Fruit fly (Drosophila melanogaster): ENCODE measurements around the gene CG5290.

DNA sequence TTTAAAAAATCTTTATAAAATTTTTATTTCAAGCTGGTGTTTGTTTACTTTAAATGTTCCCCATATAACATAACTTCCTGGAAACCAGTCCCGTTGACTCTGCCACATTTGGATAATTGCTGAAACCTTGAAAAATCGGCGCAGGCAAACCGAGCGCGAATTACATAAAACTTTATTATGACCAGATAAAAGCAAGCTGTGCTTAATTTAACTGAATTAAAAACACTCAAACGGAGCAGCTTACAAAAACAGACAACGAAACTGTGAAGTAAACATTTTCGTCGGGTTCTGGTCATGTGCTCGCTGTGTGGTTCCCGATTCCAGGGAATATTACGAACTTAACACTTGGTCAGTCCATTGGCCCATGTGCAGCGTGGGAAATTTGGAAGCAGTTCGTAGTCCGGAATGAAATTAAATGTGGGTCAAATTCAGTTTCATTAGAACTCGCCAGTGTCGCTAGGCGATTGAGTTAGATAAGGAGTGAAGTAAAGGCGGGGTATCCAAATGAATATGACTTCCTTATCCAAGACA lies 21.5 kb upstream of the CG5290 start:
- TF ChIP-seq CG9705 (GFP tag; optimal IDR thresholded peaks at IDR 0.05) (no peak), psq (GFP tag; optimal IDR thresholded peaks at IDR 0.05) (no peak)
